Worm (Caenorhabditis elegans) whole organism, L3 larva: Measurements from ENCODE around the gene Y49E10.10.

ENCODE experiments used
- ceh-82 ChIP-seq: fragments of 150-350 bp; optimal IDR thresholded peaks from 2 replicates; lab custom pipeline; 2014; ENCODE audit warnings: missing biosample characterization, missing genetic modification characterization
- fkh-2 ChIP-seq: fragments of 150-350 bp; optimal IDR thresholded peaks from 2 replicates; lab custom pipeline; 2014; ENCODE audit warnings: missing biosample characterization, missing genetic modification reagents, missing genetic modification characterization
- nhr-237 ChIP-seq: fragments of 150-350 bp; optimal IDR thresholded peaks from 2 replicates; lab custom pipeline; 2014; ENCODE audit warnings: missing biosample characterization, missing genetic modification characterization

DNA sequence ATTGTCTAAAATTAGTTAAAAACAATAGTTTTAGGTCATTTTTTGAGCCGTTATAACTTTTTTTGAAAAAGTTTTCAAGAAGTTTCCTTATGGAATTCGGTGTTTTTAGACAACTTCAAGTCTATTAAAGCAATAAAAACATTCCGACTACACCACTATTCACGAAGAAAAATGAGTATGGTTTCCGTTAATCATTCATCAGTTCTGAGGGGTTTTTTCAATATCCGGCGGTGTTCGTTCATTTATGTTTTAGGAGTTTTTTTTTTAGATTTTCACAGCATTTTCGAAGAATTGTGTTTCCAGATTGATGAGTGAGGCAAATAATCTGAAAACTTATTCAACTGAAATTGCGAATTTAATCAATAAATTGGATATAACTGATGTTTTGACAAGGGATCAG, 38.8 kb downstream of the Y49E10.10 start, which contains the start of gene Y49E10.27:
- TF ChIP-seq nhr-237 (tag; lab: Kevin White, UChicago): no peak
- TF ChIP-seq fkh-2 (tag; lab: Kevin White, UChicago): no peak
- TF ChIP-seq ceh-82: no peak
